Worm (Caenorhabditis elegans) whole organism, late embryonic: ENCODE measurements around the gene sre-20.

ENCODE experiments used
- C08G9.2 ChIP-seq: sonication (generic microtip); optimal IDR thresholded peaks from 2 replicates; lab custom pipeline; 2016; ENCODE audit warnings: mild to moderate bottlenecking, missing genetic modification characterization, moderate library complexity, missing compliant biosample characterization
- K09A11.1 ChIP-seq: sonication (generic microtip); optimal IDR thresholded peaks from 2 replicates; lab custom pipeline; 2017; ENCODE audit warnings: antibody characterized with exemption, mild to moderate bottlenecking, missing genetic modification characterization, missing compliant biosample characterization; ENCODE audit not compliant: insufficient read depth
- ahr-1 ChIP-seq: sonication (generic microtip); optimal IDR thresholded peaks from 2 replicates; lab custom pipeline; 2016; ENCODE audit warnings: missing genetic modification characterization, missing compliant biosample characterization
- ceh-14 ChIP-seq: sonication (generic microtip); optimal IDR thresholded peaks from 2 replicates; lab custom pipeline; 2016; ENCODE audit warnings: missing genotype, missing genetic modification characterization, missing compliant biosample characterization
- ceh-22 ChIP-seq: sonication (generic microtip); optimal IDR thresholded peaks from 2 replicates; lab custom pipeline; 2017; ENCODE audit warnings: missing biosample characterization, missing genetic modification characterization
- ceh-9 ChIP-seq: sonication (generic microtip); optimal IDR thresholded peaks from 2 replicates; lab custom pipeline; 2016; ENCODE audit warnings: mild to moderate bottlenecking, missing genetic modification characterization, inconsistent platforms, missing compliant biosample characterization
- dmd-4 ChIP-seq: sonication (generic microtip); optimal IDR thresholded peaks from 2 replicates; lab custom pipeline; 2016; ENCODE audit warnings: borderline replicate concordance, missing genetic modification characterization, missing compliant biosample characterization
- dve-1 ChIP-seq: sonication (generic microtip); optimal IDR thresholded peaks from 2 replicates; lab custom pipeline; 2017; ENCODE audit warnings: antibody characterized with exemption, mild to moderate bottlenecking, missing genetic modification characterization, missing compliant biosample characterization
- elt-2 ChIP-seq: sonication (generic microtip); optimal IDR thresholded peaks from 2 replicates; lab custom pipeline; 2016; ENCODE audit warnings: missing genetic modification reagents, missing genetic modification characterization, missing compliant biosample characterization
- gmeb-2 ChIP-seq: sonication (generic microtip); optimal IDR thresholded peaks from 2 replicates; lab custom pipeline; 2016; ENCODE audit warnings: missing genetic modification characterization, inconsistent platforms, missing compliant biosample characterization
- hlh-13 ChIP-seq: fragments of 200-800 bp; sonication (Bioruptor generic); optimal IDR thresholded peaks from 2 replicates; lab custom pipeline; 2018; ENCODE audit warnings: mild to moderate bottlenecking, missing genetic modification characterization, missing compliant biosample characterization
- hlh-15 ChIP-seq: sonication (generic microtip); optimal IDR thresholded peaks from 2 replicates; lab custom pipeline; 2016; ENCODE audit warnings: missing genetic modification characterization, missing compliant biosample characterization
- hlh-6 ChIP-seq: sonication (generic microtip); optimal IDR thresholded peaks from 2 replicates; lab custom pipeline; 2016; ENCODE audit warnings: missing genotype, missing genetic modification characterization, missing compliant biosample characterization
- hlh-8 ChIP-seq: sonication (generic microtip); optimal IDR thresholded peaks from 2 replicates; lab custom pipeline; 2016; ENCODE audit warnings: missing genotype, missing genetic modification characterization, missing compliant biosample characterization
- nhr-11 ChIP-seq: fragments of 150-350 bp; optimal IDR thresholded peaks from 2 replicates; lab custom pipeline; 2014; ENCODE audit warnings: missing biosample characterization, missing genetic modification characterization
- pat-9 ChIP-seq: fragments of 200-800 bp; sonication (Bioruptor generic); optimal IDR thresholded peaks from 2 replicates; lab custom pipeline; 2018; ENCODE audit warnings: mild to moderate bottlenecking, missing genetic modification characterization, moderate library complexity, missing compliant biosample characterization
- pqm-1 ChIP-seq: sonication (generic microtip); optimal IDR thresholded peaks from 2 replicates; lab custom pipeline; 2016; ENCODE audit warnings: missing genetic modification characterization, missing compliant biosample characterization
- ref-2 ChIP-seq: sonication (generic microtip); optimal IDR thresholded peaks from 2 replicates; lab custom pipeline; 2016; ENCODE audit warnings: missing genetic modification characterization, missing compliant biosample characterization
- sox-2 ChIP-seq: fragments of 200-800 bp; sonication (Bioruptor generic); IDR thresholded peaks from 2 replicates; pipeline ENCODE4 v1.3.6; 2022; ENCODE audit warnings: missing genetic modification reagents, missing genetic modification characterization, missing compliant biosample characterization
- tbx-2 ChIP-seq: sonication (generic microtip); optimal IDR thresholded peaks from 2 replicates; lab custom pipeline; 2016; ENCODE audit warnings: missing genetic modification characterization, missing compliant biosample characterization
- unc-3 ChIP-seq, 2 experiments: fragments of 200-800 bp in 1 of 2; sonication (Bioruptor generic) in 1 of 2; sonication (generic microtip) in 1 of 2; conservative IDR thresholded peaks in 1 of 2; optimal IDR thresholded peaks in 1 of 2; 2 replicates each; pipeline versions ENCODE4 v1.3.6 to Lab custom; 2016 to 2022; ENCODE audit warnings: missing compliant biosample characterization in 2 of 2, missing genetic modification characterization in 2 of 2, missing genetic modification reagents in 1 of 2
- unc-86 ChIP-seq: sonication (generic microtip); optimal IDR thresholded peaks from 2 replicates; lab custom pipeline; 2016; ENCODE audit warnings: missing genetic modification characterization, missing compliant biosample characterization

sre-20 gene

DNA sequence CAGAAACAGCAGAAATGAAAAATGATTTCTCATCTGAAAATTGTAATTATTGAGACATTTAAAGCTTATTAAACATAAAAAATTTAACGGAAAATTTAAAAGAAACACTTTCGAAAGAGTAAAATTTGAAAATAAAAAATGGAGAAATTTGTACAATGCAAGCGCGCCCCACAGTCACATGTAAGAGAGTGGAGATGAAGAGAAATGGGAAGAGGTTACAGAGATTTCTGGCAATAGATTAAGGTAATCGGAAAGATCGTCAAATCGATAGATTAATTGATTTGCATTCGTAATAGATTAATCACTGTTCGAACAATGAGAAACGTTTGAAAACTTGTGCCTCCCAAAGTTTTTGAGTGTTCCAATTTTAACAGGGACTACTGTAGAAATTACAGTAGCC, 37.3 kb downstream of the sre-20 start, which contains the start of gene C15C8.4:
C15C8.4 (minus strand) TSS at position 33 of the 400 bp plus-strand sequence.
- TF ChIP-seq K09A11.1 = no peak
- no peak for TF ChIP-seq C08G9.2 (tag; lab: Kevin White, UChicago)
- no peak for TF ChIP-seq hlh-13 (GFP tag; lab: Kevin White, UChicago)
- TF ChIP-seq sox-2 (GFP tag; lab: Robert Waterston, UW) = no peak
- no peak for TF ChIP-seq ceh-14 (tag; lab: Kevin White, UChicago)
- no peak for TF ChIP-seq dve-1 (tag; lab: Kevin White, UChicago)
- TF ChIP-seq hlh-15 (tag; lab: Kevin White, UChicago) = no peak
- TF ChIP-seq ref-2 (tag; lab: Kevin White, UChicago) = no peak
- no peak for TF ChIP-seq ahr-1 (tag; lab: Kevin White, UChicago)
- TF ChIP-seq hlh-6 = no peak
- no peak for TF ChIP-seq hlh-8 (tag; lab: Kevin White, UChicago)
- TF ChIP-seq unc-86 (tag; lab: Kevin White, UChicago) = no peak
- TF ChIP-seq, all 69 proteins: peak for 0

DNA sequence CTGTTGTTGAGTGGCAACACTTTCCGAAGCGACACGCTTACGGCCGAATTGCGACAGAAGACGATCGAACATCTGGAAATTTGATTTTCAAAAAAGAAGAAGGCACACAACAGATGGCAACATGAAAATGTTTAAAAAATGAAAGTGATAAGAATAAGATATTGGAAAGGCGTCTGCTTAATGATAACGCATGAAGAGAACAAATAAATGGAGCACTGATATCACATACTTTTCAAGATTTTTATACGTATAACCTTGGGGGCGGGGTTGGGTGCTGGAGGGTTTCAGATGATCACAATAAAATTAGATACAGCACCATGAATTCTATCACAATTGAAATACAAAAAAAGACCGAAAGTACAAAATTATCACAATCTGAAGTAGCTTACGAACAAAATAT, 39.8 kb downstream of the sre-20 start, which contains the start of gene C15C8.7:
C15C8.7 (minus strand) TSS at position 72 of the 400 bp plus-strand sequence.
- TF ChIP-seq ceh-22 (tag; lab: Kevin White, UChicago) (no peak), elt-2 (tag; lab: Kevin White, UChicago) (peak; percentile 74)

DNA sequence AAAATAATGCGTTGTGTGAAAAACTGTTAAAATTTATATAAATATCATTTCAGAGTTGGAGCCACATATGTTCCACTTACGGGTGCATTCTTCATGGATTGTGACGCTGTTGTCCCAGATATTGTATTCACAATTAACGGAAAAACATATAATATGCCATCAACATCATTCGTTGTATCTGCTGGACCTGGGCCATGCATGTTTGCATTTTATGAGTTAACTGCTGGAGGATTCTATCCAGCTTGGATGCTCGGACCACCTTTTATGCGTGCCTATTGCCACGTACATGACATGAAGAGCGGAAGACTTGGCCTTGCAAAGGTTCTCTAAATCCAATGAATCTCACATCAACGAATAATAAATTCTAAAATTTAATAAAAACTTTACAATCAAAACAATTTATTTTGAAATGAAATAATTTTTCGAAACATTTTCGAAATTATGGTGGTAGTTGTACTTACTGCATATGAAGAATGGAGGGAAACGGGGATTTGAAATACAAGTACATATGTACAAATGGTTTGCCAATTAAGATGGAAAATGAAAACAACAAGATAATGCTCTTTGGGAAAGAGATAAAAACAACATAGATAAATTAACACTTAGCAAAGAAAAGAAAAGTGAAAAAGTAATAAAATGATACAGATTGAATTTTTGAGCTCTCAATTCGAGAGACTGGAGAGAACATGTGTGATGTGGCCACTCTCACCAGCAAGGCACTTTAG, 40.8 kb downstream of the sre-20 start:
- TF ChIP-seq nhr-11 (tag; lab: Kevin White, UChicago) = no peak

DNA sequence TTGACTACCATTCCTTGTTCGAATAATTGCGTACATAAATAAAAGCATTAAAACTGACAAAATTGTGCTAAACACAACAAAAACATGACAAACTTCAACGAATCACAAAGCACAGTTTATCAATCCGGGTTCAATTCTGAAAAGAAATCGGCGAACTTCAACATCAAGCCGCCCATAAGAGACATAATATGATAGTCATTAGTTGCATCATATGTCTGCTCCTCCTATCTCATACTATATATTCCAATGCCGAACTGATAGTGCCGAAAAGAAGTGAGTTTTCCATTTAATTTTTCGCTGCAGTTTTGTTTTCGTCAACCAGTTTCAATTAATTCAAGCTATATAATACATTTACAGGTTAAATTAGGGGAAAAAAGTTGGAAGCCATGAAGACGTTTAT, 43.1 kb downstream of the sre-20 start, which contains the start of gene hrg-7:
hrg-7 (plus strand) TSS at position 358 of the 400 bp plus-strand sequence.
- TF ChIP-seq gmeb-2 (tag; lab: Kevin White, UChicago) (no peak), K09A11.1 (no peak), pat-9 (no peak), tbx-2 (tag; lab: Kevin White, UChicago) (no peak), ref-2 (tag; lab: Kevin White, UChicago) (no peak), unc-3 (GFP tag; conservative IDR thresholded peaks at IDR 0.05; lab: Robert Waterston, UW) (no peak), unc-3 (tag; optimal IDR thresholded peaks at IDR 0.05; lab: Kevin White, UChicago) (no peak), dmd-4 (tag; lab: Kevin White, UChicago) (no peak), pqm-1 (tag; lab: Kevin White, UChicago) (no peak)

DNA sequence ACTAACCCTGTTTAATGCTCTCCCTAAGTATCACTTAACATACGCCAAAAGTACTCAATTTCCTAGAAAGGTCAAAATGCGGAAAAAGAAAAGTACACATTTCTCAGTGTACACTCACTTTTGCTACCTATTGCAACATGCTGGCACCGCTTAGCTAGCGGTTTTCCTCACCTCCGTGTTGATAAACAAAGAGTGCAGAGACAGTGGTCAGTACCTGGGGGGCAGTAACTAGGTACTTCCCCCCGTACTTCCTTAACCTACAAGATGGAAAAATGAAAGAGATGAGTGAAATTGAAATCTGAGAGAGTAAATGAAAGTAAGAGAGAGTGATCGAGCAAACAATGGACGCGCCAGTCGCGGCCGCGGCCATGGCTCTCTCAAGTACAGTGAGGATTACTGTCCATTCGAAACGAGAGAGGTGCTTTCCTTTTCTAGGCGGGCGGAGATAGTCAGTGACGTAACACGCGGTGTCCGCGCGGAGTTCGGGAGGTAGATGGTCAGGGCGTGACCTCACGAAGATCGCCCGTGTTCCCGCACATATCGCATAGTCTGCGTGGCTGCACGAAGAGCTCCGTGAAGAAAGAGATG, 48.5 kb downstream of the sre-20 start, which contains the start of gene cky-1:
cky-1 (plus strand) TSS at position 538 of the 588 bp plus-strand sequence.
- TF ChIP-seq tbx-2 (tag; lab: Kevin White, UChicago) (peak; percentile 35), ceh-9 (no peak)

DNA sequence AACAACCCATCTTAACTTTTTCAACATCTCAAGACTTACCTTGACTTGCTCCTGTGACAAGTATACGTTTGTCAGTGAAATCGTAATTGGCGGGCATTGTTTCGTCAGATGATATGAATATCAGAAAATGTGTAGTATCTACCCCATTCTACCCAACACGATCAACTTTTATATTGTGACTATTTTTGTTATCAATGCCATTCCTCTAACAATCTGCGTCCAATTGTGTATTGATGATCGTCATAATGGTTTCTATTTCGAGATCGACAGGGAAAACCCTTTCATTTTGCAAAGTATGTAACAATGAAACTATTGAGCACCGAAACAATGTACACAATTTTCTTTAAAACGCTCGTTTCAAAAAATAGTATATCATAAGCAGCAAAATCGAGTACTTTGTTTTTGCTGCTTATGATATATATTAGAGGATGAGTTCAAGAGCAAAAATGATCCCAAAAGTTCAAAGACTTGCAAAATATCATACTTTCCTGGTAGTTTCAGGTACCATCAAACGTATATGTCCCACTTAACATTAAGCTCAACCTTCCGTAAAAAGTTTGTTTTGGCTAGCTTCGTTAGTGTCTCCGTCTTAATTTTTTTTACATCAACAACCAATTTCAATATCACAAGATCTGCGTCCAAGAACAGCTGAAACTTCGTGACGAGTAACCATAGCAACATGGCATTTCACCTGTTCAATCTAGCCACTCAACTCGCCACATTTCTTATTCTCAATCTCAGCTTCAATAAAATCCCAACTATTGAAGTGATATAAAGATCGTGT, 51.1 kb downstream of the sre-20 start, which contains the start of the genes dhs-21 and xbx-9:
dhs-21 (minus strand) TSS at position 181 of the 784 bp plus-strand sequence.
xbx-9 (plus strand) TSS at position 734 of the 784 bp plus-strand sequence.
- TF ChIP-seq elt-2 (tag; lab: Kevin White, UChicago) = peak; percentile 62
- no peak for TF ChIP-seq sox-2 (GFP tag; lab: Robert Waterston, UW)
